Fruit fly (Drosophila melanogaster): ENCODE measurements around the gene Lipt2.

- TF ChIP-seq CG8478 (optimal IDR thresholded peaks at IDR 0.05) (no peak), CTCF (optimal IDR thresholded peaks at IDR 0.05) (no peak)
Measured at dm6 chr3R:4478220-4479037, 41.3 kb upstream of the Lipt2 start.

All from S2 (cell line).